Worm (Caenorhabditis elegans) whole organism, early embryonic: ENCODE results near the gene C54D10.3.
"Not testable (repeated sequence)": the region's sequence is repeated elsewhere in the genome, so short reads cannot be mapped to it uniquely, and the experiment has no call there.

Experiments
- aly-1 ChIP-seq: sonication (generic microtip); optimal IDR thresholded peaks from 2 replicates; lab custom pipeline; 2016; ENCODE audit warnings: missing genetic modification characterization, missing compliant biosample characterization
- ceh-13 ChIP-seq: fragments of 200-800 bp; sonication (Bioruptor generic); optimal IDR thresholded peaks from 2 replicates; lab custom pipeline; 2018; ENCODE audit warnings: mild to moderate bottlenecking, missing genetic modification characterization, missing compliant biosample characterization
- flt-1 ChIP-seq: fragments of 200-800 bp; sonication (Bioruptor generic); IDR thresholded peaks from 2 replicates; pipeline ENCODE4 v1.3.6; 2022; ENCODE audit warnings: missing genetic modification characterization, missing compliant biosample characterization
- hmg-4 ChIP-seq: fragments of 200-800 bp; sonication (Bioruptor generic); optimal IDR thresholded peaks from 2 replicates; lab custom pipeline; 2018; ENCODE audit warnings: mild to moderate bottlenecking, missing genetic modification characterization, missing compliant biosample characterization
- sea-1 ChIP-seq: fragments of 200-800 bp; sonication (Bioruptor generic); conservative IDR thresholded peaks from 2 replicates; pipeline ENCODE4 v1.3.6; 2022; ENCODE audit warnings: missing genetic modification characterization, missing compliant biosample characterization

DNA sequence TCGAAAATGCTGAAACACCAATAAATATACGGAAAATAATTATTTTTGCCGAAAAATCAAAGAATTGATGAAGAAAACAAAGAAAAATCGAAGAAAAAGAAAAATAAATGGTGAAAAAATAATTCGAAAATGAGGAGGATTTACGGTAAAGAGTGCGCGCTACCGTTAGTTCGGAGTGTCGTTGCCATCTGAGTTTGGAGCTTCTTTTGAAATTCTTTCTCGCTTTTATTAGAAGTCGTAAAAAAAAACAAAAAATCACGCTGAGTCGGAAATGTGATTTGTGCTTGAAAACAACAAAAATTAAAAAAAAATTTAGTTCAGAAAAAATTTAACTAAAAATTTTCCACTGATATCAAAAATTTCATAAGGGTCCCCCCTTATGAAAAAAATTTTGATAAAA, 44.1 kb upstream of the C54D10.3 start, which contains the start of gene F23H12.10:
- TF ChIP-seq flt-1 (GFP tag; lab: Robert Waterston, UW); sea-1 (GFP tag; lab: Robert Waterston, UW); aly-1; ceh-13 (GFP tag; lab: Kevin White, UChicago); hmg-4 (GFP tag; lab: Kevin White, UChicago): not testable (repeated sequence)
